Fruit fly (Drosophila melanogaster) whole organism, embryonic: Measurements from ENCODE around the gene CG42307.
A peak's percentile ranks its signal among the peaks of the same experiment; 100 is the strongest.

Experiments
- Asciz ChIP-seq: fragments of 200-800 bp; sonication (Bioruptor generic); optimal IDR thresholded peaks from 2 replicates; lab custom pipeline; 2017; ENCODE audit warnings: missing biosample characterization, mild to moderate bottlenecking, missing genetic modification characterization, missing genetic modification reagents
- Bgb ChIP-seq: fragments of 200-800 bp; sonication (Bioruptor generic); IDR thresholded peaks from 2 replicates; pipeline ENCODE4 v1.3.6; 2022; ENCODE audit warnings: missing biosample characterization, missing genetic modification characterization; ENCODE audit not compliant: partially characterized antibody
- CG12071 ChIP-seq: fragments of 200-800 bp; sonication (Bioruptor generic); optimal IDR thresholded peaks from 3 replicates; lab custom pipeline; 2018; ENCODE audit warnings: missing biosample characterization, mild to moderate bottlenecking, missing genetic modification characterization
- CG14441 ChIP-seq: fragments of 200-800 bp; sonication (Bioruptor generic); IDR thresholded peaks from 2 replicates; pipeline ENCODE4 v1.3.6; 2022; ENCODE audit warnings: missing biosample characterization, missing genetic modification characterization
- CG15269 ChIP-seq: fragments of 200-800 bp; sonication (Bioruptor generic); optimal IDR thresholded peaks from 2 replicates; lab custom pipeline; 2018; ENCODE audit warnings: missing biosample characterization, mild to moderate bottlenecking, missing genetic modification characterization, moderate library complexity
- CG1647 ChIP-seq: fragments of 200-800 bp; sonication (Bioruptor generic); optimal IDR thresholded peaks from 3 replicates; lab custom pipeline; 2016; ENCODE audit warnings: missing biosample characterization, missing genetic modification characterization
- CG1792 ChIP-seq: fragments of 200-800 bp; sonication (Bioruptor generic); optimal IDR thresholded peaks from 2 replicates; lab custom pipeline; 2016; ENCODE audit warnings: missing biosample characterization, missing genetic modification characterization
- CG1832 ChIP-seq: fragments of 200-800 bp; sonication (Bioruptor generic); optimal IDR thresholded peaks from 2 replicates; lab custom pipeline; 2017; ENCODE audit warnings: missing biosample characterization, mild to moderate bottlenecking, missing genetic modification characterization, inconsistent platforms
- CG2116 ChIP-seq: fragments of 200-800 bp; sonication (Bioruptor generic); optimal IDR thresholded peaks from 3 replicates; lab custom pipeline; 2018; ENCODE audit warnings: missing biosample characterization, mild to moderate bottlenecking, missing genetic modification characterization
- CG2120 ChIP-seq: fragments of 200-800 bp; sonication (Bioruptor generic); optimal IDR thresholded peaks from 3 replicates; lab custom pipeline; 2016; ENCODE audit warnings: missing biosample characterization, missing genetic modification characterization
- CG2202 ChIP-seq: fragments of 200-800 bp; sonication (Bioruptor generic); optimal IDR thresholded peaks from 2 replicates; lab custom pipeline; 2018; ENCODE audit warnings: missing biosample characterization, mild to moderate bottlenecking, missing genetic modification characterization
- CG31365 ChIP-seq: fragments of 200-800 bp; sonication (Bioruptor generic); optimal IDR thresholded peaks from 2 replicates; lab custom pipeline; 2018; ENCODE audit warnings: missing biosample characterization, mild to moderate bottlenecking, missing genetic modification characterization
- CG3838 ChIP-seq: fragments of 200-800 bp; sonication (Bioruptor generic); optimal IDR thresholded peaks from 3 replicates; lab custom pipeline; 2016; ENCODE audit warnings: missing biosample characterization, missing genetic modification characterization
- CG4820 ChIP-seq: fragments of 200-800 bp; sonication (Bioruptor generic); optimal IDR thresholded peaks from 3 replicates; lab custom pipeline; 2016; ENCODE audit warnings: missing biosample characterization, missing genetic modification characterization
- CG6689 ChIP-seq: fragments of 200-800 bp; sonication (Bioruptor generic); IDR thresholded peaks from 2 replicates; pipeline ENCODE4 v1.3.6; 2022; ENCODE audit warnings: missing biosample characterization, missing genetic modification characterization
- CG7357 ChIP-seq: fragments of 200-800 bp; sonication (Bioruptor generic); IDR thresholded peaks from 3 replicates; pipeline ENCODE4 v1.3.6; 2022; ENCODE audit warnings: missing biosample characterization, missing genetic modification characterization
- CG7556 ChIP-seq: fragments of 200-800 bp; sonication (Bioruptor generic); optimal IDR thresholded peaks from 2 replicates; lab custom pipeline; 2017; ENCODE audit warnings: missing biosample characterization, mild to moderate bottlenecking, missing genetic modification characterization
- CG7745 ChIP-seq: fragments of 200-800 bp; sonication (Bioruptor generic); optimal IDR thresholded peaks from 2 replicates; lab custom pipeline; 2018; ENCODE audit warnings: missing biosample characterization, mild to moderate bottlenecking, missing genetic modification characterization, moderate library complexity
- CG7786 ChIP-seq: fragments of 200-800 bp; sonication (Bioruptor generic); optimal IDR thresholded peaks from 2 replicates; lab custom pipeline; 2016; ENCODE audit warnings: missing biosample characterization, missing genetic modification characterization
- CG8290 ChIP-seq, 3 experiments: fragments of 200-800 bp; sonication (Bioruptor generic); optimal IDR thresholded peaks; 2 replicates each; lab custom pipeline; 2016 to 2019; ENCODE audit warnings: missing biosample characterization in 3 of 3, missing genetic modification characterization in 3 of 3, mild to moderate bottlenecking in 2 of 3, moderate library complexity in 1 of 3
- E2f2 ChIP-seq: fragments of 200-800 bp; sonication (Bioruptor generic); IDR thresholded peaks from 2 replicates; pipeline ENCODE4 v1.3.6; 2022; ENCODE audit warnings: missing biosample characterization, missing genetic modification characterization
- Hey ChIP-seq: fragments of 200-800 bp; sonication (Bioruptor generic); optimal IDR thresholded peaks from 3 replicates; lab custom pipeline; 2018; ENCODE audit warnings: missing biosample characterization, mild to moderate bottlenecking, missing genetic modification characterization
- Hr78 ChIP-seq, 2 experiments: fragments of 200-800 bp in 1 of 2; fragments of >200 bp in 1 of 2; sonication (Bioruptor generic) in 1 of 2; optimal IDR thresholded peaks; 2 replicates each; lab custom pipeline; 2017 to 2019; ENCODE audit warnings: missing biosample characterization in 2 of 2, missing genetic modification characterization in 2 of 2, mild to moderate bottlenecking in 1 of 2, moderate library complexity in 1 of 2
- MTF-1 ChIP-seq: fragments of 200-800 bp; sonication (Bioruptor generic); optimal IDR thresholded peaks from 2 replicates; lab custom pipeline; 2018; ENCODE audit warnings: missing biosample characterization, mild to moderate bottlenecking, missing genetic modification characterization, borderline replicate concordance
- Nf-YB ChIP-seq: fragments of 200-800 bp; sonication (Bioruptor generic); optimal IDR thresholded peaks from 3 replicates; lab custom pipeline; 2019; ENCODE audit warnings: missing biosample characterization, mild to moderate bottlenecking, missing genetic modification characterization, moderate library complexity
- Pdp1 ChIP-seq, 2 experiments: fragments of 200-800 bp; sonication (Bioruptor generic); optimal IDR thresholded peaks; 3 replicates each; lab custom pipeline; 2016; ENCODE audit warnings: missing biosample characterization in 2 of 2, missing genetic modification characterization in 2 of 2, mild to moderate bottlenecking in 1 of 2, moderate library complexity in 1 of 2
- Stat92E ChIP-seq, 3 experiments: fragments of >200 bp in 2 of 3; fragments of 200-800 bp in 1 of 3; sonication (Bioruptor generic) in 1 of 3; optimal IDR thresholded peaks; 2 replicates each; lab custom pipeline; 2017 to 2019; ENCODE audit warnings: missing biosample characterization in 3 of 3, missing genetic modification characterization in 3 of 3, mild to moderate bottlenecking in 1 of 3, moderate library complexity in 1 of 3
- abd-A ChIP-seq: fragments of 200-800 bp; sonication (Bioruptor generic); optimal IDR thresholded peaks from 3 replicates; lab custom pipeline; 2019; ENCODE audit warnings: missing biosample characterization, mild to moderate bottlenecking, missing genetic modification characterization, moderate library complexity
- bab2 ChIP-seq: fragments of 200-800 bp; sonication (Bioruptor generic); optimal IDR thresholded peaks from 2 replicates; lab custom pipeline; 2016; ENCODE audit warnings: missing biosample characterization, missing genetic modification characterization
- chinmo ChIP-seq: fragments of 200-800 bp; sonication (Bioruptor generic); IDR thresholded peaks from 4 replicates; pipeline ENCODE4 v1.3.6; 2022; ENCODE audit warnings: missing biosample characterization, missing genetic modification characterization; ENCODE audit not compliant: partially characterized antibody
- fd64A ChIP-seq: fragments of 200-800 bp; sonication (Bioruptor generic); optimal IDR thresholded peaks from 3 replicates; lab custom pipeline; 2018; ENCODE audit warnings: missing biosample characterization, mild to moderate bottlenecking, missing genetic modification characterization
- hkb ChIP-seq, 2 experiments: fragments of 200-800 bp in 1 of 2; fragments of >200 bp in 1 of 2; sonication (Bioruptor generic) in 1 of 2; IDR thresholded peaks in 1 of 2; optimal IDR thresholded peaks in 1 of 2; 2 replicates each; pipeline versions ENCODE4 v1.3.6 to Lab custom; 2017 to 2022; ENCODE audit warnings: missing biosample characterization in 1 of 2, missing genetic modification characterization in 1 of 2
- jing ChIP-seq: fragments of 200-800 bp; sonication (Bioruptor generic); optimal IDR thresholded peaks from 2 replicates; lab custom pipeline; 2018; ENCODE audit warnings: missing biosample characterization, mild to moderate bottlenecking, missing genetic modification characterization
- ken ChIP-seq: fragments of 200-800 bp; sonication (Bioruptor generic); IDR thresholded peaks from 3 replicates; pipeline ENCODE4 v1.3.6; 2022; ENCODE audit warnings: missing biosample characterization, missing genetic modification characterization
- psq ChIP-seq: fragments of 200-800 bp; sonication (Bioruptor generic); optimal IDR thresholded peaks from 2 replicates; lab custom pipeline; 2017; ENCODE audit warnings: missing biosample characterization, missing genetic modification characterization
- sob ChIP-seq: fragments of 200-800 bp; sonication (Bioruptor generic); IDR thresholded peaks from 2 replicates; pipeline ENCODE4 v1.3.6; 2022; ENCODE audit warnings: missing biosample characterization, missing genetic modification characterization
- sr ChIP-seq: fragments of 200-800 bp; sonication (Bioruptor generic); IDR thresholded peaks from 3 replicates; pipeline ENCODE4 v1.3.6; 2022; ENCODE audit warnings: missing biosample characterization, missing genetic modification characterization
- stc ChIP-seq: fragments of 200-800 bp; sonication (Bioruptor generic); IDR thresholded peaks from 2 replicates; pipeline ENCODE4 v1.3.6; 2022; ENCODE audit warnings: missing biosample characterization, missing genetic modification characterization
- sug ChIP-seq: fragments of 200-800 bp; optimal IDR thresholded peaks from 2 replicates; lab custom pipeline; 2019; ENCODE audit warnings: missing biosample characterization, mild to moderate bottlenecking, missing genetic modification characterization, moderate library complexity
- tgo ChIP-seq: fragments of 200-800 bp; sonication (Bioruptor generic); IDR thresholded peaks from 3 replicates; pipeline ENCODE4 v1.3.6; 2022; ENCODE audit warnings: missing biosample characterization, missing genetic modification characterization
- tll ChIP-seq, 2 experiments: fragments of 200-800 bp in 1 of 2; fragments of >200 bp in 1 of 2; sonication (Bioruptor generic) in 1 of 2; optimal IDR thresholded peaks; 2 replicates each; lab custom pipeline; 2017 to 2019; ENCODE audit warnings: missing biosample characterization in 2 of 2, missing genetic modification characterization in 2 of 2, mild to moderate bottlenecking in 1 of 2, moderate library complexity in 1 of 2
- trem ChIP-seq: fragments of 200-800 bp; optimal IDR thresholded peaks from 3 replicates; lab custom pipeline; 2019; ENCODE audit warnings: missing biosample characterization, mild to moderate bottlenecking, missing genetic modification characterization, moderate library complexity
- trh ChIP-seq: fragments of 200-800 bp; sonication (Bioruptor generic); optimal IDR thresholded peaks from 2 replicates; lab custom pipeline; 2016; ENCODE audit warnings: missing biosample characterization, missing genetic modification characterization
- ttk ChIP-seq: fragments of 200-800 bp; sonication (Bioruptor generic); IDR thresholded peaks from 2 replicates; pipeline ENCODE4 v2.1.2; 2022; ENCODE audit warnings: missing biosample characterization, missing genetic modification characterization
- twi ChIP-seq: fragments of 200-800 bp; optimal IDR thresholded peaks from 2 replicates; lab custom pipeline; 2019; ENCODE audit warnings: missing biosample characterization, mild to moderate bottlenecking, missing genetic modification characterization, moderate library complexity
- tx ChIP-seq: fragments of 200-800 bp; sonication (Bioruptor generic); optimal IDR thresholded peaks from 2 replicates; lab custom pipeline; 2016; ENCODE audit warnings: missing biosample characterization, missing genetic modification characterization
- wek ChIP-seq: fragments of 200-800 bp; sonication (Bioruptor generic); optimal IDR thresholded peaks from 3 replicates; lab custom pipeline; 2018; ENCODE audit warnings: missing biosample characterization, mild to moderate bottlenecking, missing genetic modification characterization, moderate library complexity

CG42307 gene

dm6 chr3L:7328567-7329253 lies at the start of gene CG42307, which contains the start of the genes mrva and mus312 (continued):
- TF ChIP-seq chinmo (GFP tag; lab: Robert Waterston, UW) = peak; percentile 88
- peak; percentile 100 for TF ChIP-seq CG7745 (tag; lab: Kevin White, UChicago)
- peak; percentile 32 for TF ChIP-seq trh
- TF ChIP-seq Asciz (GFP tag; lab: Kevin White, UChicago) = no peak
- peak; percentile 52 to 76 for TF ChIP-seq Pdp1 (GFP tag; optimal IDR thresholded peaks at IDR 0.05; lab: Kevin White, UChicago)
- peak; percentile 66 for TF ChIP-seq CG2202 (tag; lab: Kevin White, UChicago)
- TF ChIP-seq twi (tag; lab: Kevin White, UChicago) = peak; percentile 91
- peak; percentile 68 for TF ChIP-seq ken (GFP tag; lab: Robert Waterston, UW)
- no peak for TF ChIP-seq tx (GFP tag; lab: Kevin White, UChicago)
- peak; percentile 91 for TF ChIP-seq MTF-1 (GFP tag; lab: Kevin White, UChicago)
- peak; percentile 99 for TF ChIP-seq trem (tag; lab: Kevin White, UChicago)
- TF ChIP-seq Nf-YB (GFP tag; lab: Kevin White, UChicago) = peak; percentile 77
- TF ChIP-seq abd-A (tag; lab: Kevin White, UChicago) = no peak
- peak in 1 of 2 experiments; percentile 55 for TF ChIP-seq Hr78 (GFP tag; optimal IDR thresholded peaks at IDR 0.05; lab: Kevin White, UChicago)
- TF ChIP-seq stc (GFP tag; lab: Robert Waterston, UW) = peak; percentile 78
- TF ChIP-seq tll (GFP tag; optimal IDR thresholded peaks at IDR 0.05; lab: Kevin White, UChicago) = peak in 1 of 2 experiments; percentile 17
- TF ChIP-seq CG1832 (GFP tag; lab: Kevin White, UChicago) = no peak
- peak; percentile 0 for TF ChIP-seq CG3838 (GFP tag; lab: Kevin White, UChicago)
- peak; percentile 91 for TF ChIP-seq CG6689 (GFP tag; lab: Robert Waterston, UW)
- peak; percentile 82 for TF ChIP-seq sob (GFP tag; lab: Robert Waterston, UW)
- peak; percentile 14 for TF ChIP-seq fd64A (GFP tag; lab: Kevin White, UChicago)
- TF ChIP-seq CG31365 = no peak
- TF ChIP-seq CG12071 (GFP tag; lab: Kevin White, UChicago) = no peak
- peak; percentile 44 for TF ChIP-seq CG1647
- TF ChIP-seq CG7786 (GFP tag; lab: Kevin White, UChicago) = no peak
- TF ChIP-seq CG7556 (GFP tag; lab: Kevin White, UChicago) = peak; percentile 89
- TF ChIP-seq CG4820 (GFP tag; lab: Kevin White, UChicago) = peak; percentile 72
- peak; percentile 75 for TF ChIP-seq CG2120
- peak; percentile 41 for TF ChIP-seq bab2 (GFP tag; lab: Kevin White, UChicago)
- no peak for TF ChIP-seq Hey
- peak; percentile 95 for TF ChIP-seq CG15269 (tag; lab: Kevin White, UChicago)
- TF ChIP-seq CG7357 (GFP tag; lab: Robert Waterston, UW) = peak; percentile 79
- peak; percentile 68 for TF ChIP-seq E2f2 (GFP tag; lab: Robert Waterston, UW)
- TF ChIP-seq CG14441 = peak; percentile 69
- peak; percentile 79 for TF ChIP-seq ttk
- no peak for TF ChIP-seq sr
- TF ChIP-seq CG1792 (GFP tag; lab: Kevin White, UChicago) = peak; percentile 28
- no peak for TF ChIP-seq Bgb (GFP tag; lab: Robert Waterston, UW)
- peak in 1 of 3 experiments; percentile 36 for TF ChIP-seq Stat92E (GFP tag; optimal IDR thresholded peaks at IDR 0.05; lab: Kevin White, UChicago)
- TF ChIP-seq jing = no peak
- TF ChIP-seq sug (tag; lab: Kevin White, UChicago) = peak; percentile 93
- peak; percentile 68 for TF ChIP-seq psq
- peak; percentile 90 for TF ChIP-seq tgo
- peak; percentile 66 for TF ChIP-seq CG8290 (GFP tag; optimal IDR thresholded peaks at IDR 0.05; lab: Kevin White, UChicago)
- TF ChIP-seq CG8290 (tag; optimal IDR thresholded peaks at IDR 0.05; lab: Kevin White, UChicago) = no peak
- TF ChIP-seq CG2116 (GFP tag; lab: Kevin White, UChicago) = peak; percentile 85
- peak; percentile 98 for TF ChIP-seq wek (GFP tag; lab: Kevin White, UChicago)
- TF ChIP-seq hkb (optimal IDR thresholded peaks at IDR 0.05; lab: Kevin White, UChicago) = no peak
- TF ChIP-seq hkb (GFP tag; IDR thresholded peaks at IDR 0.05; lab: Robert Waterston, UW) = peak; percentile 63; the same call in 1 of the 2 replicates
